Fruit fly (Drosophila melanogaster): ENCODE results near the gene Cyp4s3.

Cyp4s3 gene

dm6 chrX:15084580-15085138 lies 31.7 kb downstream of the Cyp4s3 start, which contains the start of gene Cox17:
Cox17 (minus strand) TSS chrX:15084699.
- TF ChIP-seq da (GFP tag; optimal IDR thresholded peaks at IDR 0.05) (no peak), Hr39 (optimal IDR thresholded peaks at IDR 0.05) (no peak), CG14965 (GFP tag; optimal IDR thresholded peaks at IDR 0.05; ENCODE audit: borderline replicate concordance) (no peak), Spps (tag; optimal IDR thresholded peaks at IDR 0.05) (peak; percentile 50), row (GFP tag; IDR thresholded peaks at IDR 0.05) (peak; percentile 93), gcm (GFP tag; optimal IDR thresholded peaks at IDR 0.05) (peak; percentile 69), wor (GFP tag; IDR thresholded peaks at IDR 0.05) (no peak; the same call in 1 of the 2 replicates), CG10462 (GFP tag; optimal IDR thresholded peaks at IDR 0.05) (peak; percentile 8), wdn (GFP tag; IDR thresholded peaks at IDR 0.05) (no peak), psq (GFP tag; optimal IDR thresholded peaks at IDR 0.05) (peak; percentile 56), bcd (GFP tag; optimal IDR thresholded peaks at IDR 0.05) (peak; percentile 84), crc (GFP tag; optimal IDR thresholded peaks at IDR 0.05) (peak; percentile 47), CG17568 (GFP tag; optimal IDR thresholded peaks at IDR 0.05) (peak; percentile 56), nau (GFP tag; optimal IDR thresholded peaks at IDR 0.05) (peak; percentile 73), CG4820 (GFP tag; optimal IDR thresholded peaks at IDR 0.05) (peak; percentile 74), CG6254 (GFP tag; optimal IDR thresholded peaks at IDR 0.05) (peak; percentile 43), MESR4 (GFP tag; optimal IDR thresholded peaks at IDR 0.05) (no peak), CG17612 (GFP tag; IDR thresholded peaks at IDR 0.05) (no peak), ro (GFP tag; IDR thresholded peaks at IDR 0.05) (peak; percentile 57), Awh (GFP tag; IDR thresholded peaks at IDR 0.05) (no peak), CG16815 (GFP tag; optimal IDR thresholded peaks at IDR 0.05) (peak; percentile 83), Oli (tag; optimal IDR thresholded peaks at IDR 0.05) (peak; percentile 75), seq (GFP tag; IDR thresholded peaks at IDR 0.05) (peak; percentile 38), rib (GFP tag; IDR thresholded peaks at IDR 0.05) (no peak), p53 (GFP tag; optimal IDR thresholded peaks at IDR 0.05) (no peak), eve (GFP tag; optimal IDR thresholded peaks at IDR 0.05) (peak in 1 of 2 experiments; percentile 96), E2f2 (GFP tag; IDR thresholded peaks at IDR 0.05) (peak; percentile 43; the same call in 1 of the 2 replicates), emc (GFP tag; optimal IDR thresholded peaks at IDR 0.05) (peak; percentile 20), Xbp1 (GFP tag; optimal IDR thresholded peaks at IDR 0.05) (peak; percentile 86), CG4282 (GFP tag; optimal IDR thresholded peaks at IDR 0.05) (no peak), CG18262 (tag; optimal IDR thresholded peaks at IDR 0.05) (peak; percentile 86), CG1233 (GFP tag; optimal IDR thresholded peaks at IDR 0.05) (peak; percentile 78), repo (GFP tag; optimal IDR thresholded peaks at IDR 0.05) (peak; percentile 28), NfI (GFP tag; optimal IDR thresholded peaks at IDR 0.05) (peak; percentile 81), az2 (GFP tag; optimal IDR thresholded peaks at IDR 0.05) (peak; percentile 83), tna (GFP tag; IDR thresholded peaks at IDR 0.05; ENCODE audit: partially characterized antibody) (no peak), Kr (GFP tag; optimal IDR thresholded peaks at IDR 0.05) (no peak), ERR (GFP tag; optimal IDR thresholded peaks at IDR 0.05) (no peak), D19A (tag; optimal IDR thresholded peaks at IDR 0.05) (peak; percentile 74), CG2199 (GFP tag; IDR thresholded peaks at IDR 0.05) (no peak), CG16863 (GFP tag; optimal IDR thresholded peaks at IDR 0.05) (peak; percentile 33), CG32532 (GFP tag; IDR thresholded peaks at IDR 0.05) (peak; percentile 72), sisA (GFP tag; IDR thresholded peaks at IDR 0.05) (peak; percentile 69), usp (GFP tag; optimal IDR thresholded peaks at IDR 0.05) (no peak), bab2 (GFP tag; optimal IDR thresholded peaks at IDR 0.05) (peak; percentile 61), CG12659 (GFP tag; optimal IDR thresholded peaks at IDR 0.05) (peak; percentile 89), tap (tag; optimal IDR thresholded peaks at IDR 0.05) (peak; percentile 62), GATAe (GFP tag; conservative IDR thresholded peaks at IDR 0.05) (peak; percentile 28; the same call in 1 of the 2 replicates), gce (GFP tag; IDR thresholded peaks at IDR 0.05) (no peak), CG4404 (GFP tag; IDR thresholded peaks at IDR 0.05) (peak; percentile 61), CG8924 (tag; optimal IDR thresholded peaks at IDR 0.05) (peak; percentile 85), CG1602 (GFP tag; optimal IDR thresholded peaks at IDR 0.05) (peak; percentile 77)

Data from whole organism, embryonic.